Fruit fly (Drosophila melanogaster): ENCODE data around the gene CheB38a.

The CheB38a gene

dm6 chr2L:20773453-20774054 lies 44.8 kb downstream of the CheB38a start (continued):
- TF ChIP-seq Tbp (GFP tag; optimal IDR thresholded peaks at IDR 0.05), result no peak
- no peak for TF ChIP-seq CG31388 (GFP tag; optimal IDR thresholded peaks at IDR 0.05)
- TF ChIP-seq CG34376 (GFP tag; optimal IDR thresholded peaks at IDR 0.05), result peak; percentile 63
- no peak for TF ChIP-seq CG8924 (tag; optimal IDR thresholded peaks at IDR 0.05)
- no peak for TF ChIP-seq Side (GFP tag; optimal IDR thresholded peaks at IDR 0.05)
- no peak for TF ChIP-seq ab (GFP tag; optimal IDR thresholded peaks at IDR 0.05)
- TF ChIP-seq Stat92E (GFP tag; optimal IDR thresholded peaks at IDR 0.05), result no peak
- TF ChIP-seq Opbp (GFP tag; IDR thresholded peaks at IDR 0.05; ENCODE audit: partially characterized antibody), result no peak
- peak; percentile 79 for TF ChIP-seq exex (tag; optimal IDR thresholded peaks at IDR 0.05)
- no peak for TF ChIP-seq Scr (GFP tag; IDR thresholded peaks at IDR 0.05; ENCODE audit: partially characterized antibody)
- TF ChIP-seq CG17328 (GFP tag; IDR thresholded peaks at IDR 0.05), result no peak
- TF ChIP-seq GATAe (GFP tag; conservative IDR thresholded peaks at IDR 0.05), result peak; percentile 49; the same call in 1 of the 2 replicates
- TF ChIP-seq CG15269 (tag; optimal IDR thresholded peaks at IDR 0.05), result no peak
- TF ChIP-seq CG9727 (GFP tag; optimal IDR thresholded peaks at IDR 0.05), result no peak
- TF ChIP-seq sr (GFP tag; IDR thresholded peaks at IDR 0.05), result no peak
- TF ChIP-seq CG10431 (GFP tag; optimal IDR thresholded peaks at IDR 0.05), result no peak
- no peak for TF ChIP-seq Atf-2 (GFP tag; optimal IDR thresholded peaks at IDR 0.05)
- no peak for TF ChIP-seq CG6854 (GFP tag; optimal IDR thresholded peaks at IDR 0.05)
- TF ChIP-seq Oaz (GFP tag; IDR thresholded peaks at IDR 0.05), result no peak
- TF ChIP-seq tup (GFP tag; optimal IDR thresholded peaks at IDR 0.05), result no peak
- no peak for TF ChIP-seq CG33213 (GFP tag; optimal IDR thresholded peaks at IDR 0.05)
- TF ChIP-seq ro (GFP tag; IDR thresholded peaks at IDR 0.05), result no peak
- TF ChIP-seq CG17802 (tag; optimal IDR thresholded peaks at IDR 0.05), result no peak
- TF ChIP-seq CG6254 (GFP tag; optimal IDR thresholded peaks at IDR 0.05), result no peak
- no peak for TF ChIP-seq dan (GFP tag; IDR thresholded peaks at IDR 0.05)
- TF ChIP-seq CG3995 (GFP tag; optimal IDR thresholded peaks at IDR 0.05), result no peak
- no peak for TF ChIP-seq CG16863 (GFP tag; optimal IDR thresholded peaks at IDR 0.05)
- TF ChIP-seq Hey (tag; optimal IDR thresholded peaks at IDR 0.05), result no peak
- TF ChIP-seq NFAT (GFP tag; IDR thresholded peaks at IDR 0.05), result 0 out of 2 replicates have a peak, but pooled peaks have one; percentile 23
- no peak for TF ChIP-seq cato (GFP tag; optimal IDR thresholded peaks at IDR 0.05; ENCODE audit: borderline replicate concordance)
- no peak for TF ChIP-seq Dbx (GFP tag; IDR thresholded peaks at IDR 0.05)
- 0 out of 2 replicates have a peak, but pooled peaks have one; percentile 17 for TF ChIP-seq Rfx (GFP tag; IDR thresholded peaks at IDR 0.05)
- no peak for TF ChIP-seq YL-1 (GFP tag; optimal IDR thresholded peaks at IDR 0.05)
- peak; percentile 29 for TF ChIP-seq CG13296 (GFP tag; optimal IDR thresholded peaks at IDR 0.05)
- TF ChIP-seq repo (GFP tag; optimal IDR thresholded peaks at IDR 0.05), result no peak
- no peak for TF ChIP-seq CG11247 (GFP tag; IDR thresholded peaks at IDR 0.05)
- no peak for TF ChIP-seq CG4404 (GFP tag; IDR thresholded peaks at IDR 0.05)
- TF ChIP-seq fd3F (GFP tag; optimal IDR thresholded peaks at IDR 0.05), result no peak
- TF ChIP-seq gem (tag; optimal IDR thresholded peaks at IDR 0.05), result no peak
- TF ChIP-seq disco-r (GFP tag; optimal IDR thresholded peaks at IDR 0.05), result no peak
- no peak for TF ChIP-seq CG14667 (GFP tag; IDR thresholded peaks at IDR 0.05)
- TF ChIP-seq Doc2 (GFP tag; IDR thresholded peaks at IDR 0.05), result no peak
- no peak for TF ChIP-seq gcm (GFP tag; optimal IDR thresholded peaks at IDR 0.05)
- TF ChIP-seq CG9609 (GFP tag; optimal IDR thresholded peaks at IDR 0.05), result no peak
- no peak for TF ChIP-seq run (tag; optimal IDR thresholded peaks at IDR 0.05)
- no peak for TF ChIP-seq CG10274 (GFP tag; optimal IDR thresholded peaks at IDR 0.05)
- no peak for TF ChIP-seq Oli (tag; optimal IDR thresholded peaks at IDR 0.05)
- TF ChIP-seq esg (GFP tag; conservative IDR thresholded peaks at IDR 0.05), result no peak
- no peak for TF ChIP-seq peb (GFP tag; IDR thresholded peaks at IDR 0.05)
- TF ChIP-seq fd96Cb (tag; optimal IDR thresholded peaks at IDR 0.05), result no peak
- no peak for TF ChIP-seq CG17612 (GFP tag; IDR thresholded peaks at IDR 0.05)

Data from whole organism, embryonic.